Worm (Caenorhabditis elegans): ENCODE results near the gene C10G8.2.

C10G8.2 gene

DNA sequence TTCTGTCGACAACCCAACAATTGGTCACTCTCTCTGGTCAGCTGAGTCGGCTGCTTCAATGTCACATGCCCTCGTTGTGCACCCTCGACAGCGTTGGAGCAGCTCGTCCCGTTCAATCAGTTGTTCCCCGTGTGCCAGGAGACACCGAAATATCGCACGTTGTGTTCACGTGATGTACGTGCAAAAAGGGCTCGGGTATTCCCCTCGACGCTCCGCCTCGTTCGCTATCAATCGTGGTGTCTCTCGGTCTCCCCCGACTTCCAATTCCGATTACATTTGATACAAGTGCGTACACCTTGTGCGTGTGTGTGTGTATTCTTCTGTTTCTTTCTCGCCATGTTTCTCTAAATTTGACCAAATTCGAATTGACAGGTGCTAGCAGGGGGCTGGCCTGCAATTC, 42.7 kb upstream of the C10G8.2 start (continued):
- TF ChIP-seq unc-130 (tag; optimal IDR thresholded peaks at IDR 0.05) (peak; percentile 16), efl-1 (optimal IDR thresholded peaks at IDR 0.05) (peak; percentile 41 to 45), efl-1 (GFP tag; optimal IDR thresholded peaks at IDR 0.05 in 1 of 2) (peak; percentile 43 to 94), grh-1 (GFP tag; IDR thresholded peaks at IDR 0.05) (no peak)

DNA sequence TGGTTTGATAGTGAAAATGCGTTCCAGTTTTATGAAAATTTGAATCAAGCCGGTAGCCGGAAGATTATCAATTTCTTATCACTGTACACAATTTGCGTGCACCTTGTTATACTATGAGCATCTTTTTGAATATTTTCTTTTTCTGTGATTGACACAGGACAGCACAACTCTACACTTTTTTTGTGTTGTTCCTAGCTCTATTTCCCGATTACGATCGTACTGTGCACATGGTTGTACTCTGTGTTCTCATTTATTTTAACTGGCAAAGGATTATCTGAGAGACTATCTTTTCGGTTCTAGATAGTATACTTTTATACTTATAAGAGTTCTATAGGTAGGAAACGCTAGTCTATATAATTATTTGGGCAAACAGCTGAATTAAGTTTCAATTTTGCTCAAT, 42.2 kb upstream of the C10G8.2 start:
- no peak for TF ChIP-seq Y116A8C.19 (tag; optimal IDR thresholded peaks at IDR 0.05; ENCODE audit: borderline replicate concordance)
- TF ChIP-seq egl-27 (tag; optimal IDR thresholded peaks at IDR 0.05): no peak
- no peak for TF ChIP-seq ceh-88 (GFP tag; IDR thresholded peaks at IDR 0.05)
- no peak for TF ChIP-seq elt-3 (tag; optimal IDR thresholded peaks at IDR 0.05)
- TF ChIP-seq alr-1 (tag; optimal IDR thresholded peaks at IDR 0.05; ENCODE audit: borderline replicate concordance): no peak
- TF ChIP-seq sup-37 (GFP tag; optimal IDR thresholded peaks at IDR 0.05): no peak
- no peak for TF ChIP-seq dsc-1 (tag; optimal IDR thresholded peaks at IDR 0.05)
- no peak for TF ChIP-seq nhr-76 (tag; optimal IDR thresholded peaks at IDR 0.05)
- TF ChIP-seq tbx-2 (tag; optimal IDR thresholded peaks at IDR 0.05): no peak
- no peak for TF ChIP-seq swsn-7 (tag; optimal IDR thresholded peaks at IDR 0.05)
- TF ChIP-seq vab-15 (tag; optimal IDR thresholded peaks at IDR 0.05): no peak
- TF ChIP-seq unc-62 (GFP tag; optimal IDR thresholded peaks at IDR 0.05): no peak
- no peak for TF ChIP-seq lin-39 (tag; optimal IDR thresholded peaks at IDR 0.05)
- no peak for TF ChIP-seq nhr-71 (tag; optimal IDR thresholded peaks at IDR 0.05)
- no peak for TF ChIP-seq nhr-90 (tag; optimal IDR thresholded peaks at IDR 0.05; ENCODE audit: poor library complexity)

- TF ChIP-seq nhr-47 (tag; optimal IDR thresholded peaks at IDR 0.05) (peak; percentile 50), C16A3.4 (tag; optimal IDR thresholded peaks at IDR 0.05) (peak; percentile 43), fkh-10 (GFP tag; optimal IDR thresholded peaks at IDR 0.05) (peak; percentile 12), lsy-2 (tag; optimal IDR thresholded peaks at IDR 0.05) (peak; percentile 1 to 4), lin-39 (tag; optimal IDR thresholded peaks at IDR 0.05) (no peak), ztf-4 (tag; optimal IDR thresholded peaks at IDR 0.05) (peak; percentile 39), unc-130 (tag; optimal IDR thresholded peaks at IDR 0.05) (peak; percentile 72), nhr-20 (tag; optimal IDR thresholded peaks at IDR 0.05) (peak; percentile 96), xbp-1 (tag; optimal IDR thresholded peaks at IDR 0.05) (peak; percentile 36), blmp-1 (tag; optimal IDR thresholded peaks at IDR 0.05) (peak; percentile 9), nhr-90 (tag; optimal IDR thresholded peaks at IDR 0.05; ENCODE audit: poor library complexity) (peak; percentile 45), nhr-76 (tag; optimal IDR thresholded peaks at IDR 0.05) (no peak), lin-35 (GFP tag; optimal IDR thresholded peaks at IDR 0.05) (peak in 1 of 2 experiments; percentile 40), swsn-7 (tag; optimal IDR thresholded peaks at IDR 0.05) (peak; percentile 23), snu-23 (GFP tag; optimal IDR thresholded peaks at IDR 0.05) (peak; percentile 74), lir-3 (tag; optimal IDR thresholded peaks at IDR 0.05; ENCODE audit: poor library complexity) (peak; percentile 9), tbx-2 (tag; optimal IDR thresholded peaks at IDR 0.05) (peak; percentile 20), efl-1 (optimal IDR thresholded peaks at IDR 0.05) (peak in 1 of 2 experiments; percentile 7), efl-1 (GFP tag; optimal IDR thresholded peaks at IDR 0.05 in 1 of 2) (peak in 1 of 2 experiments; percentile 91), nhr-71 (tag; optimal IDR thresholded peaks at IDR 0.05) (peak; percentile 81), nhr-85 (tag) (peak; percentile 95), mdl-1 (tag; optimal IDR thresholded peaks at IDR 0.05) (peak in 1 of 2 experiments; percentile 44), ceh-82 (tag; optimal IDR thresholded peaks at IDR 0.05) (peak in 1 of 3 experiments; percentile 20), mep-1 (tag; optimal IDR thresholded peaks at IDR 0.05) (no peak), nhr-237 (tag; optimal IDR thresholded peaks at IDR 0.05) (no peak), tlp-1 (tag; optimal IDR thresholded peaks at IDR 0.05) (no peak), egl-13 (tag; optimal IDR thresholded peaks at IDR 0.05) (no peak), nhr-19 (GFP tag; conservative IDR thresholded peaks at IDR 0.05) (peak; percentile 85), lin-14 (GFP tag; optimal IDR thresholded peaks at IDR 0.05) (peak; percentile 82), hlh-17 (GFP tag; optimal IDR thresholded peaks at IDR 0.05; ENCODE audit: borderline replicate concordance) (no peak), nhr-11 (tag; optimal IDR thresholded peaks at IDR 0.05) (peak; percentile 17), dsc-1 (tag; optimal IDR thresholded peaks at IDR 0.05) (peak; percentile 8), grh-1 (GFP tag; IDR thresholded peaks at IDR 0.05) (peak; percentile 84), jun-1 (tag; optimal IDR thresholded peaks at IDR 0.05) (no peak), skn-1 (tag; optimal IDR thresholded peaks at IDR 0.05) (peak; percentile 18), elt-3 (tag; optimal IDR thresholded peaks at IDR 0.05) (peak in 5 of 6 experiments; percentile 42 to 71 (median 64))
These were observed 41.6 kb upstream of the C10G8.2 start for ce11 chrV:5272619-5273074.
